Fruit fly (Drosophila melanogaster) S2 (cell line): ENCODE results near the gene CHES-1-like.

Experiments
- CG8478 ChIP-seq: fragments of >200 bp; optimal IDR thresholded peaks from 2 replicates; lab custom pipeline; 2018
- CTCF ChIP-seq, 2 experiments: fragments of >200 bp; optimal IDR thresholded peaks; 2 replicates each; lab custom pipeline; 2018

DNA sequence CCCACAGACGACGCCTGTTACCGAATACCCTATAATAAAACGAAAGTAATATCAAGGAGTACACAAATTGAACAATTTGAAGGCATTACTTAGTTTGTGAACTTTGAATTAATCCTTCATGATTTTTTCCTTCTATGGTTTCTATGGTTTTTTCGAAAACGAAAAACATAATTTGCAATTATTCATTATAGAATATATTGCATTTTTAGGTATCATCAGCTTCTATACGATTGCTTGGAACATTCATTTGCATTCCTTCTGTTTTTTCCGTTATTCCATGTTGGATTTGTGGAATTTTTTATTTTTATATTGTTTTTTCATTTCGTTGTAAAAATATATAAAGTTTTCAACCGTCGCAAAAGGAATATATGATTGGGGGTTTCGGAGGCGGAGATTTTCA is 6.2 kb upstream of the CHES-1-like start:
- no peak for TF ChIP-seq CG8478 (lab: Kevin White, UChicago)
- TF ChIP-seq CTCF (optimal IDR thresholded peaks at IDR 0.05; lab: Kevin White, UChicago) = no peak
